Worm (Caenorhabditis elegans) whole organism, L4/young adult: ENCODE results near the gene clec-162.

Source experiments
- W03F9.2 ChIP-seq: fragments of 150-350 bp; optimal IDR thresholded peaks from 2 replicates; lab custom pipeline; 2014; ENCODE audit warnings: missing biosample characterization, missing genetic modification characterization
- dao-5 ChIP-seq: sonication (generic microtip); optimal IDR thresholded peaks from 2 replicates; lab custom pipeline; 2016; ENCODE audit warnings: missing genotype, missing genetic modification characterization, moderate library complexity, missing compliant biosample characterization
- him-1 ChIP-seq: sonication (generic microtip); optimal IDR thresholded peaks from 2 replicates; lab custom pipeline; 2016; ENCODE audit warnings: missing genotype, missing genetic modification reagents, missing genetic modification characterization, missing compliant biosample characterization

- TF ChIP-seq him-1 (tag; lab: Kevin White, UChicago), result no peak
- no peak for TF ChIP-seq W03F9.2
- no peak for TF ChIP-seq dao-5
These were observed 19.5 kb upstream of the clec-162 start for ce11 chrIII:9744525-9744924.
